Fruit fly (Drosophila melanogaster): ENCODE results near the gene CG11594.

CG11594 gene

DNA sequence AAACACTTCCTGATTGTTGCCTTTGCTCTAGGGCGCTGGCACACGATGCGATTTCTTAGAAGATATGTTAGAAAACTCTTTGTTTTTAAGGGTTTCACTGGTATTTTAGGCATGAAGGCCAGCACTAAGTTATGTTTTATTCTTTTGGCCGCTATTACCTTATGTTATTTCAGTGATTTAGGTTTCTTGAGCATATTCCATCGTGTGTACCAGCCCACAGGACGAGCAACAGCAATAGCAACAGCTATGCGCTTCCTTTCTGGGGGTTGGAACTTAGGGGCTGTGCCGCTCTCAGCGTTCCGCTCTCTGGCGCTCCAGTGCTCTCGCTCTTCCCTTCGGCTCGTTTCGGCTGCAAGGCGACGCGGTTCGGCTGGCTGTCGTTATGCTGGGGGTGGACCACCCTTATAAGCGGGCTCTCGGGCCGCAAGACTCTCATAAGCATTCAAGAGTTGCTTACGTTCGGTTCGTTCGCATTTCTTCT is 42.3 kb downstream of the CG11594 start, which contains the start of gene scrt (continued):
- TF ChIP-seq br (optimal IDR thresholded peaks at IDR 0.05) (no peak), Fer2 (tag; optimal IDR thresholded peaks at IDR 0.05) (no peak), dmrt99B (tag; optimal IDR thresholded peaks at IDR 0.05) (peak; percentile 43), prd (optimal IDR thresholded peaks at IDR 0.05) (no peak), prd (GFP tag; IDR thresholded peaks at IDR 0.05) (peak; percentile 69; the same call in 2 of the 3 replicates), CG17568 (GFP tag; optimal IDR thresholded peaks at IDR 0.05) (no peak), Dbx (GFP tag; IDR thresholded peaks at IDR 0.05) (no peak; the same call in 2 of the 3 replicates), seq (GFP tag; IDR thresholded peaks at IDR 0.05) (peak; percentile 73), CG12769 (tag; optimal IDR thresholded peaks at IDR 0.05) (no peak), CG11247 (GFP tag; IDR thresholded peaks at IDR 0.05) (no peak), pnt (GFP tag; optimal IDR thresholded peaks at IDR 0.05) (no peak), CG12744 (GFP tag; optimal IDR thresholded peaks at IDR 0.05) (no peak), CG4820 (GFP tag; optimal IDR thresholded peaks at IDR 0.05) (no peak), CG7987 (GFP tag; optimal IDR thresholded peaks at IDR 0.05) (no peak), CG4730 (GFP tag; IDR thresholded peaks at IDR 0.05) (no peak), CG10431 (GFP tag; optimal IDR thresholded peaks at IDR 0.05) (no peak), tx (GFP tag; optimal IDR thresholded peaks at IDR 0.05) (no peak), CG10979 (tag; optimal IDR thresholded peaks at IDR 0.05) (peak; percentile 91), Six4 (GFP tag; optimal IDR thresholded peaks at IDR 0.05) (no peak), pzg (GFP tag; optimal IDR thresholded peaks at IDR 0.05) (no peak), CG34376 (GFP tag; optimal IDR thresholded peaks at IDR 0.05) (peak; percentile 9), CG5245 (GFP tag; optimal IDR thresholded peaks at IDR 0.05) (no peak), Hmr (GFP tag; optimal IDR thresholded peaks at IDR 0.05) (peak; percentile 66), nerfin-2 (GFP tag; IDR thresholded peaks at IDR 0.05; ENCODE audit: partially characterized antibody) (no peak), CG4360 (GFP tag; IDR thresholded peaks at IDR 0.05) (no peak), CG4854 (GFP tag; optimal IDR thresholded peaks at IDR 0.05) (no peak), NFAT (GFP tag; IDR thresholded peaks at IDR 0.05) (no peak), CG8944 (GFP tag; optimal IDR thresholded peaks at IDR 0.05) (no peak), H15 (GFP tag; IDR thresholded peaks at IDR 0.05) (0 out of 3 replicates have a peak, but pooled peaks have one; percentile 47), CG10274 (GFP tag; optimal IDR thresholded peaks at IDR 0.05) (no peak), psq (GFP tag; optimal IDR thresholded peaks at IDR 0.05) (no peak), Oli (tag; optimal IDR thresholded peaks at IDR 0.05) (peak; percentile 12), CG15601 (tag; optimal IDR thresholded peaks at IDR 0.05) (peak; percentile 51), HLH4C (GFP tag; IDR thresholded peaks at IDR 0.05; ENCODE audit: partially characterized antibody) (peak; percentile 59), repo (GFP tag; optimal IDR thresholded peaks at IDR 0.05) (no peak), sd (tag; optimal IDR thresholded peaks at IDR 0.05) (no peak), jumu (GFP tag; optimal IDR thresholded peaks at IDR 0.05) (no peak), org-1 (GFP tag; optimal IDR thresholded peaks at IDR 0.05) (peak; percentile 18), CG10321 (GFP tag; IDR thresholded peaks at IDR 0.05) (no peak), CG7357 (GFP tag; IDR thresholded peaks at IDR 0.05) (no peak), Camta (GFP tag; optimal IDR thresholded peaks at IDR 0.05) (peak; percentile 11), ro (GFP tag; IDR thresholded peaks at IDR 0.05) (no peak), Hr78 (GFP tag; optimal IDR thresholded peaks at IDR 0.05) (no peak), CG7556 (GFP tag; optimal IDR thresholded peaks at IDR 0.05) (peak; percentile 61), gsb (GFP tag; IDR thresholded peaks at IDR 0.05) (no peak), nmo (GFP tag; optimal IDR thresholded peaks at IDR 0.05) (peak; percentile 51), zfh2 (GFP tag; optimal IDR thresholded peaks at IDR 0.05) (no peak), BEAF-32 (GFP tag; optimal IDR thresholded peaks at IDR 0.05) (no peak), vvl (GFP tag; IDR thresholded peaks at IDR 0.05) (0 out of 2 replicates have a peak, but pooled peaks have one; percentile 39), sc (optimal IDR thresholded peaks at IDR 0.05) (no peak), sc (GFP tag; optimal IDR thresholded peaks at IDR 0.05) (no peak), croc (GFP tag; conservative IDR thresholded peaks at IDR 0.05) (peak; percentile 37; the same call in 1 of the 3 replicates)

All from whole organism, embryonic.